Worm (Caenorhabditis elegans) whole organism, late embryonic: Measurements from ENCODE around the gene hmit-1.2.

Experiments
- C08G9.2 ChIP-seq: sonication (generic microtip); optimal IDR thresholded peaks from 2 replicates; lab custom pipeline; 2016; ENCODE audit warnings: mild to moderate bottlenecking, missing genetic modification characterization, moderate library complexity, missing compliant biosample characterization
- T23F11.4 ChIP-seq: fragments of 200-800 bp; sonication (Bioruptor generic); optimal IDR thresholded peaks from 2 replicates; lab custom pipeline; 2018; ENCODE audit warnings: mild to moderate bottlenecking, missing genetic modification characterization, missing compliant biosample characterization
- Y22D7AL.16 ChIP-seq: sonication (generic microtip); optimal IDR thresholded peaks from 2 replicates; lab custom pipeline; 2016; ENCODE audit warnings: missing genetic modification characterization, missing compliant biosample characterization
- ama-1 ChIP-seq: fragments of 150-350 bp; optimal IDR thresholded peaks from 2 replicates; lab custom pipeline; 2014
- ceh-2 ChIP-seq: sonication (generic microtip); optimal IDR thresholded peaks from 2 replicates; lab custom pipeline; 2016; ENCODE audit warnings: missing genotype, missing genetic modification characterization, missing compliant biosample characterization
- ceh-24 ChIP-seq: sonication (generic microtip); optimal IDR thresholded peaks from 2 replicates; lab custom pipeline; 2016; ENCODE audit warnings: mild to moderate bottlenecking, missing genetic modification characterization, missing compliant biosample characterization
- ceh-31 ChIP-seq: sonication (generic microtip); optimal IDR thresholded peaks from 2 replicates; lab custom pipeline; 2016; ENCODE audit warnings: missing genetic modification characterization, missing compliant biosample characterization
- ceh-34 ChIP-seq: sonication (generic microtip); optimal IDR thresholded peaks from 2 replicates; lab custom pipeline; 2016; ENCODE audit warnings: mild to moderate bottlenecking, missing genetic modification characterization, missing compliant biosample characterization
- ceh-48 ChIP-seq: sonication (generic microtip); optimal IDR thresholded peaks from 2 replicates; lab custom pipeline; 2016; ENCODE audit warnings: missing genetic modification characterization, inconsistent platforms, missing compliant biosample characterization
- ceh-6 ChIP-seq: fragments of 200-800 bp; sonication (Bioruptor generic); optimal IDR thresholded peaks from 2 replicates; lab custom pipeline; 2018; ENCODE audit warnings: mild to moderate bottlenecking, missing genetic modification characterization, missing compliant biosample characterization
- dmd-4 ChIP-seq: sonication (generic microtip); optimal IDR thresholded peaks from 2 replicates; lab custom pipeline; 2016; ENCODE audit warnings: borderline replicate concordance, missing genetic modification characterization, missing compliant biosample characterization
- dve-1 ChIP-seq: sonication (generic microtip); optimal IDR thresholded peaks from 2 replicates; lab custom pipeline; 2017; ENCODE audit warnings: antibody characterized with exemption, mild to moderate bottlenecking, missing genetic modification characterization, missing compliant biosample characterization
- elt-4 ChIP-seq: sonication (generic microtip); optimal IDR thresholded peaks from 2 replicates; lab custom pipeline; 2016; ENCODE audit warnings: missing genetic modification characterization, missing compliant biosample characterization
- ets-4 ChIP-seq: sonication (generic microtip); optimal IDR thresholded peaks from 2 replicates; lab custom pipeline; 2016; ENCODE audit warnings: missing genetic modification characterization, missing compliant biosample characterization
- hlh-30 ChIP-seq: sonication (generic microtip); optimal IDR thresholded peaks from 2 replicates; lab custom pipeline; 2017; ENCODE audit warnings: antibody characterized with exemption, missing genetic modification characterization, missing compliant biosample characterization; ENCODE audit not compliant: insufficient read depth
- hlh-6 ChIP-seq: sonication (generic microtip); optimal IDR thresholded peaks from 2 replicates; lab custom pipeline; 2016; ENCODE audit warnings: missing genotype, missing genetic modification characterization, missing compliant biosample characterization
- hlh-8 ChIP-seq: sonication (generic microtip); optimal IDR thresholded peaks from 2 replicates; lab custom pipeline; 2016; ENCODE audit warnings: missing genotype, missing genetic modification characterization, missing compliant biosample characterization
- madf-2 ChIP-seq: sonication (generic microtip); optimal IDR thresholded peaks from 2 replicates; lab custom pipeline; 2017; ENCODE audit warnings: missing genetic modification characterization, missing compliant biosample characterization
- nhr-11 ChIP-seq: fragments of 150-350 bp; optimal IDR thresholded peaks from 2 replicates; lab custom pipeline; 2014; ENCODE audit warnings: missing biosample characterization, missing genetic modification characterization
- nhr-232 ChIP-seq: sonication (generic microtip); optimal IDR thresholded peaks from 2 replicates; lab custom pipeline; 2016; ENCODE audit warnings: missing genetic modification characterization, missing compliant biosample characterization
- npax-4 ChIP-seq: sonication (generic microtip); optimal IDR thresholded peaks from 2 replicates; lab custom pipeline; 2016; ENCODE audit warnings: missing genetic modification characterization, missing compliant biosample characterization
- pag-3 ChIP-seq: sonication (generic microtip); optimal IDR thresholded peaks from 2 replicates; lab custom pipeline; 2016; ENCODE audit warnings: missing compliant biosample characterization, missing genetic modification characterization, borderline replicate concordance
- pat-9 ChIP-seq: fragments of 200-800 bp; sonication (Bioruptor generic); optimal IDR thresholded peaks from 2 replicates; lab custom pipeline; 2018; ENCODE audit warnings: mild to moderate bottlenecking, missing genetic modification characterization, moderate library complexity, missing compliant biosample characterization
- pha-2 ChIP-seq: sonication (generic microtip); optimal IDR thresholded peaks from 2 replicates; lab custom pipeline; 2017; ENCODE audit warnings: mild to moderate bottlenecking, missing genetic modification characterization, missing compliant biosample characterization
- pha-4 ChIP-seq: fragments of 150-350 bp; optimal IDR thresholded peaks from 2 replicates; lab custom pipeline; 2018; ENCODE audit warnings: missing biosample characterization, missing genetic modification reagents, missing genetic modification characterization
- pros-1 ChIP-seq: fragments of 150-350 bp; optimal IDR thresholded peaks from 2 replicates; lab custom pipeline; 2014; ENCODE audit warnings: missing biosample characterization, missing genetic modification reagents, missing genetic modification characterization
- ref-2 ChIP-seq: sonication (generic microtip); optimal IDR thresholded peaks from 2 replicates; lab custom pipeline; 2016; ENCODE audit warnings: missing genetic modification characterization, missing compliant biosample characterization
- rnt-1 ChIP-seq: sonication (generic microtip); optimal IDR thresholded peaks from 2 replicates; lab custom pipeline; 2016; ENCODE audit warnings: missing genetic modification characterization, missing compliant biosample characterization
- sdc-2 ChIP-seq: sonication (generic microtip); optimal IDR thresholded peaks from 2 replicates; lab custom pipeline; 2016; ENCODE audit warnings: missing genotype, missing genetic modification characterization, missing compliant biosample characterization
- sox-2 ChIP-seq: fragments of 200-800 bp; sonication (Bioruptor generic); IDR thresholded peaks from 2 replicates; pipeline ENCODE4 v1.3.6; 2022; ENCODE audit warnings: missing genetic modification reagents, missing genetic modification characterization, missing compliant biosample characterization
- sox-4 ChIP-seq: sonication (generic microtip); optimal IDR thresholded peaks from 2 replicates; lab custom pipeline; 2017; ENCODE audit warnings: mild to moderate bottlenecking, missing genetic modification characterization, inconsistent platforms, missing compliant biosample characterization
- syd-9 ChIP-seq: sonication (generic microtip); optimal IDR thresholded peaks from 2 replicates; lab custom pipeline; 2016; ENCODE audit warnings: mild to moderate bottlenecking, missing genetic modification characterization, moderate library complexity, missing compliant biosample characterization
- unc-3 ChIP-seq, 2 experiments: fragments of 200-800 bp in 1 of 2; sonication (Bioruptor generic) in 1 of 2; sonication (generic microtip) in 1 of 2; conservative IDR thresholded peaks in 1 of 2; optimal IDR thresholded peaks in 1 of 2; 2 replicates each; pipeline versions ENCODE4 v1.3.6 to Lab custom; 2016 to 2022; ENCODE audit warnings: missing compliant biosample characterization in 2 of 2, missing genetic modification characterization in 2 of 2, missing genetic modification reagents in 1 of 2
- unc-42 ChIP-seq: sonication (generic microtip); optimal IDR thresholded peaks from 2 replicates; lab custom pipeline; 2016; ENCODE audit warnings: missing genotype, missing genetic modification characterization, missing compliant biosample characterization
- unc-55 ChIP-seq: sonication (generic microtip); optimal IDR thresholded peaks from 2 replicates; lab custom pipeline; 2017; ENCODE audit warnings: missing biosample characterization, missing genetic modification reagents, missing genetic modification characterization
- unc-86 ChIP-seq: sonication (generic microtip); optimal IDR thresholded peaks from 2 replicates; lab custom pipeline; 2016; ENCODE audit warnings: missing genetic modification characterization, missing compliant biosample characterization

hmit-1.2 gene

DNA sequence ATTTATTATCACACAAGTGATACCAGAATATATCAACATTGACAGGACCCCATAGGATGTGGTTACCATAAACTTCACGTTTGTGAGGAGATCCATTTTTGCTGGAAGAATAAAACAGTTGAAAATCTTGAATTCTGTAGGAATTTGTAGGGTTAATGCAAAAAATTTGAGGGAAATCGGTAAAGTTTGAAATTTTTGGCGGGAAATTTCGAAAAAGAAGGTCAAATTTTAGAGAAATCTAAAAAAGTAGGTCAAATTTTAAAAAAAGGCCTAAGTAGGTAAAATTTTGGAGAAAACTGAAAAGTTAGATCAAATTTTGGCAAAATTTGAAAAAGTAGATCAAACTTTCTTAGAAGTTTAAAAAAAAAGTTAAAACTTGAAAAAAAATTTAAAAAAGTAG lies 40.2 kb downstream of the hmit-1.2 start, which contains the start of gene srg-34:
TSS of gene srg-34 (minus strand) at position 101 of the 400 bp plus-strand sequence.
- TF ChIP-seq hlh-8 (tag; lab: Kevin White, UChicago) (no peak), ceh-2 (tag; lab: Kevin White, UChicago) (no peak)

DNA sequence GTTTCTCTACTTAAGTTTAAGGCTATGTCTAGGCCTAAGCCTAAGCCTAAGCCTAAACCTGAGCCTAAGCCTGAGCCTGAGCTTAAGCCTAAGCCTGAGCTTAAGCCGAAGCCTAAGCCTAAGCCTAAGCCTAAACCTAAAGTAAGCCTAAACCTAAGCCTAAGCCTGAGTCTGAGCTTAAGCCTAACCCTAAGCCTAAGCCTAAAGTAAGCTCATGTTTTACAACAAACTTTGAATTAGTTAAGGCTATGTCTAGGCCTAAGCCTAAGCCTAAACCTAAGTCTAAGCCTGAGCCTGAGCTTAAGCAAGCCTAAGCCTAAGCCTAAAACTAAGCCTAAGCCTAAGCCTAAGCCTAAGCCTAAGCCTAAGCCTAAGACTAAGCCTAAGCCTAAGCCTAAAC lies 41.1 kb downstream of the hmit-1.2 start:
- no peak for TF ChIP-seq sox-4 (tag; lab: Kevin White, UChicago)
- TF ChIP-seq pat-9 (tag; lab: Kevin White, UChicago), result no peak
- TF ChIP-seq unc-86, result no peak
- peak; percentile 91 for TF ChIP-seq dve-1 (tag; lab: Kevin White, UChicago)
- no peak for TF ChIP-seq hlh-30
- no peak for TF ChIP-seq hlh-8 (tag; lab: Kevin White, UChicago)
- TF ChIP-seq nhr-11 (tag; lab: Kevin White, UChicago), result no peak

DNA sequence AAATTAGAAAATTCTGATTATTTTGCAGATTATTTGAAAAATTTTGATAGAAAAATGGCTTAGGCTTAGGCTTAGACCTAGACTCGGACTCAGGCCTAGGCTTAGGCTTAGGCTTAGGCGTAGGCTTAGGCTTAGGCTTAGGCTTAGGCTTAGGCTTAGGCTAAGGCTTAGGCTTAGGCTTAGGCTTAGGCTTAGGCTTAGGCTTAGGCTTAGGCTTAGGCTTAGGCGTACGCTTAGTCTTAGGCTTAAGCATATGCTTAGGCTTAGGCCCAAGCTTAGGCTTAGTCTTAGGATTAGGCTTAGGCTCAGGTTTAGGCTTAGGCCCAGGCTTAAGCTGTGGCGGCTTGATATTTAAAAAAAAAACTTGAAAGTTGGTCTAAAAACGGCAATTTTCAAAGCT lies 41.8 kb downstream of the hmit-1.2 start:
- TF ChIP-seq dve-1 (tag; lab: Kevin White, UChicago), result peak; percentile 77

DNA sequence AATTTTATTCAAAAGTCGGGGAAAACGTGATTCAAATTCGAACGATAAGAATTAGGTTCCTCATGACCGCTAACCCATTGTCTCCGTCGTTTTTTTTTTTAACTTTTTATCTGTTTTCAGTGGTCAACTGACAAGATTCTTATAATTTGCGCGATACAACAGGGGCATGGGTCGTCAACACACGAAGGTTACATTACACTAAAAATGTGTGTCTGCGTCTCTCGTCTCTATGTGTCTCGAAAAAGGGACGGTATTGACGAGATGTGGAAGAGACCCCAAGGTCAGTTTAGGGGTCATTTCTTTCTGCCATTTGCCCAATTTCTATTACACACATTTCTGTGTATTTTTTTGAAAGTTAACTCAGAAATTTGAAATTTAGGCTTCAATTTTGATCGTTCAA lies 44.9 kb downstream of the hmit-1.2 start:
- TF ChIP-seq nhr-232 (no peak), ceh-6 (no peak), unc-55 (no peak), Y22D7AL.16 (no peak), rnt-1 (tag; lab: Kevin White, UChicago) (no peak), pha-2 (tag; lab: Kevin White, UChicago) (no peak), dmd-4 (tag; lab: Kevin White, UChicago) (no peak), elt-4 (no peak)

DNA sequence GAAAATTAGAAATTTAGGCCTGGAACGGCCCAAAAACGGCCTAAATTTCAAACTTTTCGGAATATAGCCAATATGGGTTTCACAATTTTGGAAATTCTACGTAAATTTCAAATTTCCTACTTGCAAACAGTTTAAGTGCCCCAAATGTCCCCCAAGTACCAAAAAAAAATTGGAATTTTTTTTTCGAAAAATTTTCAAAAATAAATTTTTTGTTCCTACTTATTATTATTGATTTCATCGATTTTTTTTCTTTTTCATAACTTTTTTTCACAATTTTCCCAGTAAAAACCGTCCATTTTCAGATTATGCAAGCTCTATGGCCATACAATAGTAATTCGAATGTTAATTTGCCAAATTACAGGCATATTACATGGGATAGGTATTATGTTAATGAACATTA lies 47.0 kb downstream of the hmit-1.2 start, which contains the start of gene Y51A2D.21:
TSS of gene Y51A2D.21 (plus strand) at position 301 of the 400 bp plus-strand sequence.
- TF ChIP-seq pros-1 (tag; lab: Kevin White, UChicago), result no peak
- TF ChIP-seq ama-1 (lab: Kevin White, UChicago), result no peak
- no peak for TF ChIP-seq unc-42 (tag; lab: Kevin White, UChicago)
- no peak for TF ChIP-seq nhr-232
- no peak for TF ChIP-seq sdc-2 (tag; lab: Kevin White, UChicago)
- TF ChIP-seq C08G9.2 (tag; lab: Kevin White, UChicago), result no peak
- TF ChIP-seq elt-4, result no peak
- no peak for TF ChIP-seq sox-4 (tag; lab: Kevin White, UChicago)
- TF ChIP-seq T23F11.4 (GFP tag; lab: Kevin White, UChicago), result no peak
- no peak for TF ChIP-seq ets-4 (tag; lab: Kevin White, UChicago)
- no peak for TF ChIP-seq syd-9
- TF ChIP-seq npax-4 (tag; lab: Kevin White, UChicago), result no peak
- no peak for TF ChIP-seq sox-2 (GFP tag; lab: Robert Waterston, UW)
- TF ChIP-seq ceh-31 (tag; lab: Kevin White, UChicago), result no peak
- no peak for TF ChIP-seq ceh-48 (tag; lab: Kevin White, UChicago)
- TF ChIP-seq ceh-34 (tag; lab: Kevin White, UChicago), result no peak
- TF ChIP-seq pag-3 (tag; lab: Kevin White, UChicago), result no peak
- no peak for TF ChIP-seq dve-1 (tag; lab: Kevin White, UChicago)
- TF ChIP-seq pha-4 (tag; lab: Kevin White, UChicago), result no peak

DNA sequence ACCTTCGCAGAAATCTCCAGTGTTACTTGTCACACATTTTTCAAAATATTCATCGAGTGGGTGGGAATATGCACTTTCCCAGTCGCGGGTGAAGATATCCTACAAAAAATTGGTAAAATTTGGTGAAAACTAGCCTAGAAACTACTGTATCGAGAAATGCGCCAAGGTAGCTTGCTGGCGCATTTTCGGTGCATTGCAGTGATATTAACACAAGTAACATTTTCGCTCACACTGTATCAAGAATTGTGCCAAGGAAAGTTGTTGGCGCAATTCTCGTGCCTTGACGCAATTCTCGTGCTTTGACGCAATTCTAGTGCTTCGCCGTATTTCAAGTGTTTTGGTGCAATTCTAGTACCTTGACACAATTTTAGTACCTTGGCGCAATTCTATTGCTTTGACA lies 48.6 kb downstream of the hmit-1.2 start:
- TF ChIP-seq ceh-24 (tag; lab: Kevin White, UChicago) (no peak), hlh-6 (tag; lab: Kevin White, UChicago) (no peak), unc-3 (GFP tag; conservative IDR thresholded peaks at IDR 0.05; lab: Robert Waterston, UW) (no peak), unc-3 (tag; optimal IDR thresholded peaks at IDR 0.05; lab: Kevin White, UChicago) (no peak), madf-2 (tag; lab: Kevin White, UChicago) (no peak), ref-2 (no peak), dve-1 (tag; lab: Kevin White, UChicago) (no peak)
